Fruit fly (Drosophila melanogaster): ENCODE measurements around the gene otu.

The otu gene

dm6 chrX:8534321-8534661 lies 45.0 kb upstream of the otu start:
- TF ChIP-seq CG31627 (GFP tag; optimal IDR thresholded peaks at IDR 0.05) = no peak
- no peak for TF ChIP-seq CG11762 (GFP tag; optimal IDR thresholded peaks at IDR 0.05; ENCODE audit: insufficient read depth)
- TF ChIP-seq CG6276 (GFP tag; optimal IDR thresholded peaks at IDR 0.05) = no peak
- no peak for TF ChIP-seq CG4318 (GFP tag; optimal IDR thresholded peaks at IDR 0.05)
- TF ChIP-seq Eip75B (GFP tag; optimal IDR thresholded peaks at IDR 0.05) = no peak
- TF ChIP-seq CG34406 (GFP tag; optimal IDR thresholded peaks at IDR 0.05) = no peak
- TF ChIP-seq cyc (GFP tag; optimal IDR thresholded peaks at IDR 0.05) = no peak
- no peak for TF ChIP-seq CG6163 (GFP tag; IDR thresholded peaks at IDR 0.05)
- no peak for TF ChIP-seq Sox102F (GFP tag; optimal IDR thresholded peaks at IDR 0.05)
- no peak for TF ChIP-seq CG3032 (tag; optimal IDR thresholded peaks at IDR 0.05)
- no peak for TF ChIP-seq lz (GFP tag; optimal IDR thresholded peaks at IDR 0.05)
- no peak for TF ChIP-seq Ets96B (tag; optimal IDR thresholded peaks at IDR 0.05)
- no peak for TF ChIP-seq CG10669 (GFP tag; optimal IDR thresholded peaks at IDR 0.05)
- TF ChIP-seq Ets21C (GFP tag; optimal IDR thresholded peaks at IDR 0.05) = no peak

dm6 chrX:8533589-8534320 lies 44.4 kb upstream of the otu start:
- TF ChIP-seq eg (GFP tag; IDR thresholded peaks at IDR 0.05) (peak; percentile 96), cyc (GFP tag; optimal IDR thresholded peaks at IDR 0.05) (peak; percentile 14), CG8632 (GFP tag; optimal IDR thresholded peaks at IDR 0.05) (no peak), OdsH (GFP tag; optimal IDR thresholded peaks at IDR 0.05) (peak; percentile 63), Eip75B (GFP tag; optimal IDR thresholded peaks at IDR 0.05) (no peak), Hr38 (GFP tag; optimal IDR thresholded peaks at IDR 0.05) (no peak), net (GFP tag; optimal IDR thresholded peaks at IDR 0.05) (peak; percentile 56), Eip78C (GFP tag) (peak; percentile 74), CG32006 (GFP tag; optimal IDR thresholded peaks at IDR 0.05) (peak; percentile 76), CG11762 (GFP tag; optimal IDR thresholded peaks at IDR 0.05; ENCODE audit: insufficient read depth) (no peak), CG6854 (GFP tag; optimal IDR thresholded peaks at IDR 0.05) (no peak), CG16779 (tag; optimal IDR thresholded peaks at IDR 0.05) (no peak), Gug (GFP tag; IDR thresholded peaks at IDR 0.05) (peak; percentile 78), CG6163 (GFP tag; IDR thresholded peaks at IDR 0.05) (peak; percentile 88), CG3032 (tag; optimal IDR thresholded peaks at IDR 0.05) (peak; percentile 0), CG8119 (GFP tag; IDR thresholded peaks at IDR 0.05) (peak; percentile 81), CG4318 (GFP tag; optimal IDR thresholded peaks at IDR 0.05) (peak; percentile 48), CG6276 (GFP tag; optimal IDR thresholded peaks at IDR 0.05) (peak; percentile 75), vri (GFP tag; optimal IDR thresholded peaks at IDR 0.05) (no peak), CG11902 (GFP tag; optimal IDR thresholded peaks at IDR 0.05) (no peak), CG10669 (GFP tag; optimal IDR thresholded peaks at IDR 0.05) (peak; percentile 0), CG34406 (GFP tag; optimal IDR thresholded peaks at IDR 0.05) (no peak), spab (GFP tag; optimal IDR thresholded peaks at IDR 0.05) (no peak), fkh (GFP tag; optimal IDR thresholded peaks at IDR 0.05) (no peak), CG15336 (GFP tag; IDR thresholded peaks at IDR 0.05) (peak; percentile 90), achi (GFP tag; optimal IDR thresholded peaks at IDR 0.05) (peak; percentile 47), CG11294 (GFP tag; IDR thresholded peaks at IDR 0.05) (peak; percentile 88), Blimp-1 (GFP tag; optimal IDR thresholded peaks at IDR 0.05) (no peak), CG31627 (GFP tag; optimal IDR thresholded peaks at IDR 0.05) (peak; percentile 31), Sox15 (GFP tag; optimal IDR thresholded peaks at IDR 0.05) (no peak), fd59A (GFP tag; optimal IDR thresholded peaks at IDR 0.05) (no peak), svp (GFP tag) (peak; percentile 30), Sox102F (GFP tag; optimal IDR thresholded peaks at IDR 0.05) (no peak), dsx (GFP tag; optimal IDR thresholded peaks at IDR 0.05; ENCODE audit: poor library complexity, severe bottlenecking) (no peak), Hr39 (GFP tag; optimal IDR thresholded peaks at IDR 0.05) (peak; percentile 15), CG6792 (GFP tag; optimal IDR thresholded peaks at IDR 0.05) (no peak), salr (GFP tag; optimal IDR thresholded peaks at IDR 0.05) (peak in 1 of 2 experiments; percentile 65), CG10631 (GFP tag; optimal IDR thresholded peaks at IDR 0.05) (peak; percentile 32), CG9139 (GFP tag; optimal IDR thresholded peaks at IDR 0.05) (no peak), CG8319 (GFP tag; optimal IDR thresholded peaks at IDR 0.05) (no peak), acj6 (GFP tag; optimal IDR thresholded peaks at IDR 0.05) (peak; percentile 43), fd85E (GFP tag; optimal IDR thresholded peaks at IDR 0.05) (no peak), CG6808 (GFP tag; optimal IDR thresholded peaks at IDR 0.05) (no peak), Eip93F (GFP tag; optimal IDR thresholded peaks at IDR 0.05) (no peak), lz (GFP tag; optimal IDR thresholded peaks at IDR 0.05) (no peak)
